Fruit fly (Drosophila melanogaster): ENCODE data around the gene TTLL1A.

The TTLL1A gene

DNA sequence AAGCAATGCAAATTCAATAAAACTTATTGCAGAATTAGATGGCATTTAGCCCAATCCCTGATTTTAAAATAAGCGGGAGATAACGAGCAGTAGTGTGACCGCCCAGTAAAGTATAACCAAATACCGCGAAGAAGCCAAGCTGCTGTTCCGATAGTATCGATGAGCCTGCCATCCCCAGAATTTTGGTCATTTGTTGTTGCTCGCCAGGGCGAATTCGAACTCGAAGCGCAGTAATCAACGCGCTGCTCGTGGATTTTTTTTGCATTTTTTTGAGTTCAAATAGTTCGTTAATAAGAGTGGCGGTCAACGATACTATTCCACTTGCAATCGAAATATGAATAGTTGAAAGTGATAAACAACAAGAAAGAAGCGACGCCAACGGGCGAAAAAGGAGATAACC is 42.6 kb downstream of the TTLL1A start, which contains the start of gene baz:
Gene baz, plus strand, starts transcription at position 188 of the 400 bp plus-strand sequence.
- no peak for TF ChIP-seq Hr4 (GFP tag; optimal IDR thresholded peaks at IDR 0.05)
- no peak for TF ChIP-seq CG11902 (GFP tag; optimal IDR thresholded peaks at IDR 0.05)
- no peak for TF ChIP-seq fkh (GFP tag; optimal IDR thresholded peaks at IDR 0.05)
- TF ChIP-seq CG8632 (GFP tag; optimal IDR thresholded peaks at IDR 0.05) = no peak
- TF ChIP-seq CG10669 (GFP tag; optimal IDR thresholded peaks at IDR 0.05) = no peak
- no peak for TF ChIP-seq Met (GFP tag; optimal IDR thresholded peaks at IDR 0.05)
- no peak for TF ChIP-seq Sox15 (GFP tag; optimal IDR thresholded peaks at IDR 0.05)
- peak; percentile 46; the same call in 1 of the 3 replicates for TF ChIP-seq CG6163 (GFP tag; IDR thresholded peaks at IDR 0.05)
- no peak for TF ChIP-seq vri (GFP tag; optimal IDR thresholded peaks at IDR 0.05)
- no peak for TF ChIP-seq svp (GFP tag)
- no peak for TF ChIP-seq dac (GFP tag; optimal IDR thresholded peaks at IDR 0.05)
- TF ChIP-seq CG6808 (GFP tag; optimal IDR thresholded peaks at IDR 0.05) = peak; percentile 2
- TF ChIP-seq cyc (GFP tag; optimal IDR thresholded peaks at IDR 0.05) = no peak
- TF ChIP-seq ss (GFP tag; optimal IDR thresholded peaks at IDR 0.05) = peak in 1 of 2 experiments; percentile 30
- TF ChIP-seq Sox14 (GFP tag; optimal IDR thresholded peaks at IDR 0.05) = peak; percentile 7
- TF ChIP-seq CG10631 (GFP tag; optimal IDR thresholded peaks at IDR 0.05) = no peak
- TF ChIP-seq Eip75B (GFP tag; optimal IDR thresholded peaks at IDR 0.05) = no peak
- peak; percentile 2 for TF ChIP-seq CG3032 (tag; optimal IDR thresholded peaks at IDR 0.05)
- TF ChIP-seq dsx (GFP tag; optimal IDR thresholded peaks at IDR 0.05; ENCODE audit: poor library complexity, severe bottlenecking) = no peak
- no peak for TF ChIP-seq Hr38 (GFP tag; optimal IDR thresholded peaks at IDR 0.05)
- peak; percentile 64 for TF ChIP-seq Eip78C (GFP tag)
- no peak for TF ChIP-seq CG34406 (GFP tag; optimal IDR thresholded peaks at IDR 0.05)
- no peak for TF ChIP-seq lz (GFP tag; optimal IDR thresholded peaks at IDR 0.05)

DNA sequence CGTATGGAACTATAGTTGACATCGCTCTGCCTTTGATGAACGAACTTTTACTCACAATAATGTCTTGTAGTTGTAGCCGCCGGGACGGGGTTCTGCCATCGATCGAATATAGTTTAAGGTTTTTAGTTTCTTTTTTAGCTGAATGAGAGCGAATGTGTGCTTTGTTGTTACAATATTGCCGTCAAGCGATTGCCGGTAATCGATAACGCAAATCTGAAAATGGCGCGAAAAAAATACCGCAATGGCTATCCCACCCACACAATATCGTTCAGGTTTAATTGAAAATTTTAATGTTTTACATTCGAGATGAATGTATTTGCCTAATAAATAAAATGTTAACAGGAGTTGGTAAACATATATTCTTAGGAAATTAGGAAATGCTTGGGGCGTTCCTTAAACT is 43.3 kb downstream of the TTLL1A start, which contains the start of gene xmas:
Gene xmas, minus strand, starts transcription at position 191 of the 400 bp plus-strand sequence.
- TF ChIP-seq fd59A (GFP tag; optimal IDR thresholded peaks at IDR 0.05) (no peak), CG31627 (GFP tag; optimal IDR thresholded peaks at IDR 0.05) (no peak), spab (GFP tag; optimal IDR thresholded peaks at IDR 0.05) (no peak), CG8119 (GFP tag; IDR thresholded peaks at IDR 0.05) (no peak), eg (GFP tag; IDR thresholded peaks at IDR 0.05) (no peak), CG11902 (GFP tag; optimal IDR thresholded peaks at IDR 0.05) (no peak), dsx (GFP tag; optimal IDR thresholded peaks at IDR 0.05; ENCODE audit: poor library complexity, severe bottlenecking) (peak; percentile 66), CG10631 (GFP tag; optimal IDR thresholded peaks at IDR 0.05) (no peak)

Data from whole organism, prepupa.